Worm (Caenorhabditis elegans): Measurements from ENCODE around the gene egas-4.

The egas-4 gene

DNA sequence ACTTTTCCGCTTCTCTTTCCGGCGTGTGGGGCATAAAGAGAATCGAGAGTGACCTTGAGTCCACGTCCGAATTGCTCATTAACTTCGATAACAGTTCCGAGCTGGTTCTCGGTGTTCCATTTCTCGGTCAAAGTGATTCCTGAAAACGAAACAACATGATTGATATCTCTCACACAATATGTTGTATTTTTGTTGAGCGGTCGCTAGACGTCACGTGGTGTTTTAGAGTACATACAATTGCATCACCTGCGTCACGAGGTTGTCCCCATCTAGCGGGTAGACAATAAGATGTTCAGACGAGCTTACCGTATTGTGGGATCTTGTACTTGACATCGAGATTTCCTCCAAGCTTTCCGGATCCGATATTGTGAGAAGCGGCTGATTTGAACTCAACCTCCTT, 9.7 kb upstream of the egas-4 start (continued):
- TF ChIP-seq mab-9 (GFP tag; IDR thresholded peaks at IDR 0.05) (no peak), mdl-1 (tag; optimal IDR thresholded peaks at IDR 0.05) (peak in 1 of 2 experiments; percentile 86), efl-1 (optimal IDR thresholded peaks at IDR 0.05) (peak; percentile 11 to 45), efl-1 (GFP tag; optimal IDR thresholded peaks at IDR 0.05 in 1 of 2) (peak; percentile 59 to 97), rnt-1 (tag; optimal IDR thresholded peaks at IDR 0.05) (peak; percentile 60), hlh-17 (GFP tag; optimal IDR thresholded peaks at IDR 0.05; ENCODE audit: borderline replicate concordance) (no peak), aha-1 (tag; optimal IDR thresholded peaks at IDR 0.05) (no peak), ztf-4 (tag; optimal IDR thresholded peaks at IDR 0.05) (peak; percentile 6), pax-3 (tag; optimal IDR thresholded peaks at IDR 0.05) (peak; percentile 11), dsc-1 (tag; optimal IDR thresholded peaks at IDR 0.05) (no peak), nhr-12 (tag; optimal IDR thresholded peaks at IDR 0.05) (no peak), sptf-1 (tag; optimal IDR thresholded peaks at IDR 0.05) (no peak), ama-1 (optimal IDR thresholded peaks at IDR 0.05) (peak; percentile 79), nhr-71 (tag; optimal IDR thresholded peaks at IDR 0.05) (peak; percentile 83), pqm-1 (tag; optimal IDR thresholded peaks at IDR 0.05) (no peak), lin-13 (GFP tag; optimal IDR thresholded peaks at IDR 0.05) (peak; percentile 56), lin-14 (GFP tag; optimal IDR thresholded peaks at IDR 0.05) (peak; percentile 67), nhr-20 (tag; optimal IDR thresholded peaks at IDR 0.05) (peak; percentile 75), unc-98 (GFP tag; IDR thresholded peaks at IDR 0.05) (no peak), nhr-11 (tag; optimal IDR thresholded peaks at IDR 0.05) (no peak), lin-35 (GFP tag; optimal IDR thresholded peaks at IDR 0.05) (peak; percentile 28 to 80), efl-3 (GFP tag; optimal IDR thresholded peaks at IDR 0.05) (no peak), fkh-10 (GFP tag; optimal IDR thresholded peaks at IDR 0.05) (no peak), snu-23 (GFP tag; optimal IDR thresholded peaks at IDR 0.05) (peak; percentile 69), alr-1 (tag; optimal IDR thresholded peaks at IDR 0.05; ENCODE audit: borderline replicate concordance) (no peak), swsn-7 (tag; optimal IDR thresholded peaks at IDR 0.05) (peak; percentile 35), unc-30 (tag; optimal IDR thresholded peaks at IDR 0.05) (no peak), mep-1 (tag; optimal IDR thresholded peaks at IDR 0.05) (peak; percentile 53), zip-4 (GFP tag; optimal IDR thresholded peaks at IDR 0.05) (no peak), F16B12.6 (tag; optimal IDR thresholded peaks at IDR 0.05) (no peak), tbx-2 (tag; optimal IDR thresholded peaks at IDR 0.05) (no peak), C34B4.2 (tag; optimal IDR thresholded peaks at IDR 0.05) (no peak), unc-86 (tag; optimal IDR thresholded peaks at IDR 0.05) (no peak), ceh-88 (GFP tag; IDR thresholded peaks at IDR 0.05) (no peak), C04F5.9 (tag; optimal IDR thresholded peaks at IDR 0.05) (peak; percentile 2), pag-3 (tag; optimal IDR thresholded peaks at IDR 0.05; ENCODE audit: borderline replicate concordance, insufficient read depth) (no peak), tlp-1 (tag; optimal IDR thresholded peaks at IDR 0.05) (no peak)

DNA sequence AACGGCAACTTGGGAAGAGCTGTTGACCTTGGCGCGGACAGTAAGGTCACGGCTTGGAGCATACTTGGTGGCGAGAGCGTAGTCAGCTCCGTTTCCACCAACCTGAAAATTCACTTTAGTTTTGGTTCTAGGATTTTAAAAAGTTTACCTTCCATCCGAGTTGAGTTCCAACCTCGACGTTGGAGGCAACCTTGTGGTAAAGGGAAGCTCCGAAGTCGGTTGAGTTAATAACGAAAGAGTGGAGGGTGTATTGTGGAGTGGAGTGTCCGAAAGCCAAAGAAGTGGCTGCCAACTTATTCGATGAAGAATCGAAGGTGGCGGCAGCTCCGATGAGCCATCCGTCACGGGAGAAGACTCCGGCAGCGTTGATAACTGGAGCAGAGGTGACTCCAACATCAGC, 9.1 kb upstream of the egas-4 start:
- TF ChIP-seq ama-1 (optimal IDR thresholded peaks at IDR 0.05), result no peak
- no peak for TF ChIP-seq rnt-1 (tag; optimal IDR thresholded peaks at IDR 0.05)
- TF ChIP-seq ets-5 (GFP tag; IDR thresholded peaks at IDR 0.05), result 0 out of 2 replicates have a peak, but pooled peaks have one; percentile 45
- TF ChIP-seq ces-1 (GFP tag; optimal IDR thresholded peaks at IDR 0.05), result no peak
- TF ChIP-seq pax-3 (tag; optimal IDR thresholded peaks at IDR 0.05), result no peak
- no peak for TF ChIP-seq efl-1 (optimal IDR thresholded peaks at IDR 0.05)
- TF ChIP-seq efl-1 (GFP tag; optimal IDR thresholded peaks at IDR 0.05 in 1 of 2), result peak in 1 of 2 experiments; percentile 93

- TF ChIP-seq ztf-4 (tag; optimal IDR thresholded peaks at IDR 0.05) (peak; percentile 67), lin-13 (GFP tag; optimal IDR thresholded peaks at IDR 0.05) (no peak), grh-1 (GFP tag; IDR thresholded peaks at IDR 0.05) (0 out of 2 replicates have a peak, but pooled peaks have one; percentile 28), fkh-10 (GFP tag; optimal IDR thresholded peaks at IDR 0.05) (no peak), nhr-85 (tag) (peak; percentile 84), pag-3 (tag; optimal IDR thresholded peaks at IDR 0.05; ENCODE audit: borderline replicate concordance, insufficient read depth) (no peak), aly-2 (tag; optimal IDR thresholded peaks at IDR 0.05) (peak; percentile 87), dsc-1 (tag; optimal IDR thresholded peaks at IDR 0.05) (peak; percentile 25), ceh-88 (GFP tag; IDR thresholded peaks at IDR 0.05) (peak; percentile 25; the same call in 1 of the 2 replicates), lsy-2 (tag; optimal IDR thresholded peaks at IDR 0.05) (peak in 1 of 2 experiments; percentile 32), fos-1 (tag; optimal IDR thresholded peaks at IDR 0.05) (no peak), ztf-11 (tag; optimal IDR thresholded peaks at IDR 0.05) (peak in 1 of 2 experiments; percentile 11), lin-35 (GFP tag; optimal IDR thresholded peaks at IDR 0.05) (peak in 1 of 2 experiments; percentile 59), nhr-84 (tag; optimal IDR thresholded peaks at IDR 0.05) (no peak), sup-37 (GFP tag; optimal IDR thresholded peaks at IDR 0.05) (peak; percentile 47), rnt-1 (tag; optimal IDR thresholded peaks at IDR 0.05) (peak; percentile 50), nhr-20 (tag; optimal IDR thresholded peaks at IDR 0.05) (peak; percentile 14), nhr-47 (tag; optimal IDR thresholded peaks at IDR 0.05) (peak; percentile 45), mab-9 (GFP tag; IDR thresholded peaks at IDR 0.05) (no peak), elt-2 (tag; optimal IDR thresholded peaks at IDR 0.05) (peak; percentile 3)
Measured at ce11 chrIV:7505866-7506488, 8.3 kb upstream of the egas-4 start.
